Worm (Caenorhabditis elegans) whole organism, L1 larva: Measurements from ENCODE around the gene stg-2.

Experiments
- C04F5.9 ChIP-seq: sonication (generic microtip); optimal IDR thresholded peaks from 2 replicates; lab custom pipeline; 2016; ENCODE audit warnings: missing genetic modification characterization, missing compliant biosample characterization
- C16A3.4 ChIP-seq: fragments of 150-350 bp; optimal IDR thresholded peaks from 2 replicates; lab custom pipeline; 2014; ENCODE audit warnings: missing biosample characterization, missing genetic modification characterization
- F16B12.6 ChIP-seq: fragments of 150-350 bp; optimal IDR thresholded peaks from 2 replicates; lab custom pipeline; 2014; ENCODE audit warnings: missing biosample characterization, missing genetic modification characterization
- aha-1 ChIP-seq: fragments of 150-350 bp; optimal IDR thresholded peaks from 2 replicates; lab custom pipeline; 2014; ENCODE audit warnings: missing biosample characterization, missing genetic modification characterization
- alr-1 ChIP-seq: fragments of 200-800 bp; sonication (Bioruptor generic); optimal IDR thresholded peaks from 2 replicates; lab custom pipeline; 2018; ENCODE audit warnings: borderline replicate concordance, mild to moderate bottlenecking, missing genetic modification characterization, missing compliant biosample characterization
- ama-1 ChIP-seq: fragments of 150-350 bp; optimal IDR thresholded peaks from 2 replicates; lab custom pipeline; 2014
- ceh-63 ChIP-seq: fragments of 200-800 bp; sonication (Bioruptor generic); optimal IDR thresholded peaks from 2 replicates; lab custom pipeline; 2018; ENCODE audit warnings: mild to moderate bottlenecking, missing genetic modification characterization, missing compliant biosample characterization
- ceh-82 ChIP-seq, 3 experiments: fragments of 150-350 bp in 1 of 3; sonication (generic microtip) in 2 of 3; optimal IDR thresholded peaks; 2 replicates each; lab custom pipeline; 2014 to 2017; ENCODE audit warnings: missing biosample characterization in 3 of 3, missing genetic modification characterization in 3 of 3
- ceh-90 ChIP-seq: sonication (generic microtip); optimal IDR thresholded peaks from 2 replicates; lab custom pipeline; 2016; ENCODE audit warnings: missing genetic modification characterization, missing compliant biosample characterization
- dpl-1 ChIP-seq, 3 experiments: fragments of 150-350 bp in 2 of 3; sonication (generic microtip) in 1 of 3; optimal IDR thresholded peaks; 2 replicates each; lab custom pipeline; 2014 to 2017; ENCODE audit warnings: missing biosample characterization in 3 of 3, missing genetic modification characterization in 3 of 3, missing genetic modification reagents in 3 of 3
- dsc-1 ChIP-seq: sonication (generic microtip); optimal IDR thresholded peaks from 2 replicates; lab custom pipeline; 2016; ENCODE audit warnings: mild to moderate bottlenecking, missing genetic modification characterization, missing compliant biosample characterization
- egl-13 ChIP-seq: sonication (generic microtip); optimal IDR thresholded peaks from 2 replicates; lab custom pipeline; 2016; ENCODE audit warnings: missing genotype, missing genetic modification reagents, missing genetic modification characterization, missing compliant biosample characterization
- elt-2 ChIP-seq: sonication (generic microtip); optimal IDR thresholded peaks from 2 replicates; lab custom pipeline; 2016; ENCODE audit warnings: missing genetic modification characterization, mild to moderate bottlenecking, inconsistent platforms, missing compliant biosample characterization, missing genetic modification reagents
- elt-3 ChIP-seq, 6 experiments: fragments of 150-350 bp in 1 of 6; sonication (generic microtip); optimal IDR thresholded peaks; 2 replicates each; lab custom pipeline; 2017 to 2018; ENCODE audit warnings: missing biosample characterization in 6 of 6, missing genetic modification characterization in 6 of 6, inconsistent platforms in 1 of 6
- fos-1 ChIP-seq: fragments of 150-350 bp; optimal IDR thresholded peaks from 2 replicates; lab custom pipeline; 2014; ENCODE audit warnings: missing biosample characterization, missing genetic modification characterization
- grh-1 ChIP-seq: fragments of 200-800 bp; sonication (Bioruptor generic); IDR thresholded peaks from 2 replicates; pipeline ENCODE4 v1.3.6; 2022; ENCODE audit warnings: missing genetic modification reagents, missing genetic modification characterization, missing compliant biosample characterization
- hlh-17 ChIP-seq: fragments of 200-800 bp; sonication (Bioruptor generic); optimal IDR thresholded peaks from 2 replicates; lab custom pipeline; 2018; ENCODE audit warnings: missing genetic modification characterization, mild to moderate bottlenecking, missing compliant biosample characterization, moderate library complexity, borderline replicate concordance
- hlh-4 ChIP-seq: sonication (generic microtip); optimal IDR thresholded peaks from 2 replicates; lab custom pipeline; 2016; ENCODE audit warnings: mild to moderate bottlenecking, missing genetic modification characterization, missing compliant biosample characterization
- irx-1 ChIP-seq: sonication (generic microtip); optimal IDR thresholded peaks from 2 replicates; lab custom pipeline; 2016; ENCODE audit warnings: missing genetic modification characterization, missing compliant biosample characterization
- jun-1 ChIP-seq: fragments of 150-350 bp; optimal IDR thresholded peaks from 2 replicates; lab custom pipeline; 2014; ENCODE audit warnings: missing biosample characterization, missing genetic modification reagents, missing genetic modification characterization
- lin-35 ChIP-seq, 2 experiments: fragments of 150-350 bp; optimal IDR thresholded peaks; 2 replicates each; lab custom pipeline; 2014; ENCODE audit warnings: missing biosample characterization in 2 of 2, missing genetic modification characterization in 2 of 2, missing genetic modification reagents in 2 of 2
- lir-3 ChIP-seq: sonication (generic microtip); optimal IDR thresholded peaks from 2 replicates; lab custom pipeline; 2016; ENCODE audit warnings: mild to moderate bottlenecking, missing genetic modification characterization, moderate library complexity, missing compliant biosample characterization; ENCODE audit not compliant: poor library complexity
- lsy-2 ChIP-seq, 2 experiments: fragments of 150-350 bp; optimal IDR thresholded peaks; 2 replicates each; lab custom pipeline; 2014; ENCODE audit warnings: missing biosample characterization in 2 of 2, missing genetic modification characterization in 2 of 2
- mdl-1 ChIP-seq, 2 experiments: fragments of 150-350 bp; optimal IDR thresholded peaks; 2 replicates each; lab custom pipeline; 2014 to 2017; ENCODE audit warnings: missing biosample characterization in 2 of 2, missing genetic modification characterization in 2 of 2, inconsistent platforms in 1 of 2
- mef-2 ChIP-seq: fragments of 150-350 bp; optimal IDR thresholded peaks from 2 replicates; lab custom pipeline; 2014; ENCODE audit warnings: missing biosample characterization, missing genetic modification characterization
- nhr-12 ChIP-seq: sonication (generic microtip); optimal IDR thresholded peaks from 2 replicates; lab custom pipeline; 2017; ENCODE audit warnings: missing biosample characterization, missing genetic modification characterization
- nhr-20 ChIP-seq: sonication (generic microtip); optimal IDR thresholded peaks from 2 replicates; lab custom pipeline; 2016; ENCODE audit warnings: mild to moderate bottlenecking, missing genetic modification characterization, missing compliant biosample characterization
- nhr-237 ChIP-seq: fragments of 150-350 bp; optimal IDR thresholded peaks from 2 replicates; lab custom pipeline; 2014; ENCODE audit warnings: missing biosample characterization, missing genetic modification characterization
- nhr-28 ChIP-seq: fragments of 150-350 bp; optimal IDR thresholded peaks from 2 replicates; lab custom pipeline; 2014; ENCODE audit warnings: missing biosample characterization, missing genetic modification characterization
- nhr-71 ChIP-seq: sonication (generic microtip); optimal IDR thresholded peaks from 2 replicates; lab custom pipeline; 2016; ENCODE audit warnings: mild to moderate bottlenecking, missing genetic modification characterization, moderate library complexity, missing compliant biosample characterization
- nhr-76 ChIP-seq: sonication (generic microtip); optimal IDR thresholded peaks from 2 replicates; lab custom pipeline; 2017; ENCODE audit warnings: missing biosample characterization, missing genetic modification characterization
- nhr-77 ChIP-seq: fragments of 150-350 bp; optimal IDR thresholded peaks from 2 replicates; lab custom pipeline; 2014; ENCODE audit warnings: missing biosample characterization, missing genetic modification characterization
- nhr-84 ChIP-seq: sonication (generic microtip); optimal IDR thresholded peaks from 2 replicates; lab custom pipeline; 2017; ENCODE audit warnings: missing biosample characterization, missing genetic modification characterization
- nhr-85 ChIP-seq: sonication (generic microtip); peaks from one replicate; lab custom pipeline; 2016; ENCODE audit warnings: missing genetic modification characterization, inconsistent platforms, missing compliant biosample characterization
- pag-3 ChIP-seq: sonication (generic microtip); optimal IDR thresholded peaks from 2 replicates; lab custom pipeline; 2017; ENCODE audit warnings: missing genetic modification characterization, mild to moderate bottlenecking, missing compliant biosample characterization, antibody characterized with exemption, borderline replicate concordance; ENCODE audit not compliant: insufficient read depth
- pax-3 ChIP-seq: fragments of 200-800 bp; sonication (Bioruptor generic); optimal IDR thresholded peaks from 2 replicates; lab custom pipeline; 2018; ENCODE audit warnings: mild to moderate bottlenecking, missing genetic modification characterization, moderate library complexity, missing compliant biosample characterization
- rnt-1 ChIP-seq: sonication (generic microtip); optimal IDR thresholded peaks from 2 replicates; lab custom pipeline; 2016; ENCODE audit warnings: mild to moderate bottlenecking, missing genetic modification characterization, moderate library complexity, missing compliant biosample characterization
- skn-1 ChIP-seq: fragments of 150-350 bp; optimal IDR thresholded peaks from 2 replicates; lab custom pipeline; 2014; ENCODE audit warnings: missing biosample characterization, missing genetic modification characterization
- snu-23 ChIP-seq: sonication (generic microtip); optimal IDR thresholded peaks from 2 replicates; lab custom pipeline; 2016; ENCODE audit warnings: missing genetic modification characterization, missing compliant biosample characterization
- sox-4 ChIP-seq: sonication (generic microtip); optimal IDR thresholded peaks from 2 replicates; lab custom pipeline; 2016; ENCODE audit warnings: missing genetic modification characterization, missing compliant biosample characterization
- sptf-1 ChIP-seq: fragments of 150-350 bp; optimal IDR thresholded peaks from 2 replicates; lab custom pipeline; 2014; ENCODE audit warnings: missing biosample characterization, missing genetic modification characterization
- swsn-7 ChIP-seq: sonication (generic microtip); optimal IDR thresholded peaks from 2 replicates; lab custom pipeline; 2016; ENCODE audit warnings: missing genetic modification characterization, missing compliant biosample characterization
- tbx-2 ChIP-seq: sonication (generic microtip); optimal IDR thresholded peaks from 2 replicates; lab custom pipeline; 2016; ENCODE audit warnings: missing genetic modification characterization, missing compliant biosample characterization
- tlp-1 ChIP-seq: fragments of 150-350 bp; optimal IDR thresholded peaks from 2 replicates; lab custom pipeline; 2014; ENCODE audit warnings: missing biosample characterization, missing genetic modification characterization
- unc-130 ChIP-seq: fragments of 150-350 bp; optimal IDR thresholded peaks from 2 replicates; lab custom pipeline; 2017; ENCODE audit warnings: missing biosample characterization, missing genetic modification characterization, inconsistent platforms
- unc-30 ChIP-seq: sonication (generic microtip); optimal IDR thresholded peaks from 2 replicates; lab custom pipeline; 2017; ENCODE audit warnings: missing biosample characterization, missing genetic modification characterization
- unc-62 ChIP-seq: fragments of 150-350 bp; optimal IDR thresholded peaks from 2 replicates; lab custom pipeline; 2014; ENCODE audit warnings: missing biosample characterization, missing genetic modification reagents, missing genetic modification characterization
- vab-15 ChIP-seq: sonication (generic microtip); optimal IDR thresholded peaks from 2 replicates; lab custom pipeline; 2017; ENCODE audit warnings: missing genotype, mild to moderate bottlenecking, missing genetic modification characterization, missing compliant biosample characterization
- xbp-1 ChIP-seq: sonication (generic microtip); optimal IDR thresholded peaks from 2 replicates; lab custom pipeline; 2016; ENCODE audit warnings: missing genetic modification characterization, missing compliant biosample characterization
- zip-4 ChIP-seq: fragments of 200-800 bp; sonication (Bioruptor generic); optimal IDR thresholded peaks from 2 replicates; lab custom pipeline; 2018; ENCODE audit warnings: mild to moderate bottlenecking, missing genetic modification characterization, moderate library complexity, missing compliant biosample characterization
- ztf-11 ChIP-seq, 2 experiments: sonication (generic microtip); optimal IDR thresholded peaks; 2 replicates each; lab custom pipeline; 2016 to 2017; ENCODE audit warnings: missing genetic modification characterization in 2 of 2, missing biosample characterization in 1 of 2, missing compliant biosample characterization in 1 of 2
- ztf-4 ChIP-seq: fragments of 150-350 bp; optimal IDR thresholded peaks from 2 replicates; lab custom pipeline; 2014; ENCODE audit warnings: missing biosample characterization, missing genetic modification characterization

stg-2 gene

ce11 chrX:8608756-8609155 lies 35.0 kb downstream of the stg-2 start (continued):
- TF ChIP-seq nhr-84 (tag; lab: Kevin White, UChicago) (no peak), tbx-2 (tag; lab: Kevin White, UChicago) (peak; percentile 44), unc-62 (GFP tag; lab: Kevin White, UChicago) (no peak), ceh-90 (tag; lab: Kevin White, UChicago) (no peak), hlh-17 (no peak), zip-4 (GFP tag; lab: Kevin White, UChicago) (no peak), hlh-4 (tag; lab: Kevin White, UChicago) (no peak), aha-1 (tag; lab: Kevin White, UChicago) (no peak), F16B12.6 (tag; lab: Kevin White, UChicago) (no peak), mef-2 (tag; lab: Kevin White, UChicago) (no peak), nhr-76 (no peak), mdl-1 (tag; optimal IDR thresholded peaks at IDR 0.05; lab: Kevin White, UChicago) (no peak), sptf-1 (tag; lab: Kevin White, UChicago) (no peak), dpl-1 (GFP tag; optimal IDR thresholded peaks at IDR 0.05; lab: Kevin White, UChicago) (no peak), vab-15 (tag; lab: Kevin White, UChicago) (no peak), irx-1 (tag; lab: Kevin White, UChicago) (no peak), nhr-12 (tag; lab: Kevin White, UChicago) (no peak), ztf-11 (tag; optimal IDR thresholded peaks at IDR 0.05; lab: Kevin White, UChicago) (no peak), dsc-1 (tag; lab: Kevin White, UChicago) (no peak), sox-4 (tag; lab: Kevin White, UChicago) (no peak), egl-13 (tag; lab: Kevin White, UChicago) (no peak), C04F5.9 (tag; lab: Kevin White, UChicago) (no peak), lir-3 (tag; lab: Kevin White, UChicago) (peak; percentile 14), nhr-85 (tag; lab: Kevin White, UChicago) (peak; percentile 46), skn-1 (tag; lab: Kevin White, UChicago) (no peak), nhr-20 (tag; lab: Kevin White, UChicago) (peak; percentile 54), ceh-82 (tag; optimal IDR thresholded peaks at IDR 0.05; lab: Kevin White, UChicago) (peak in 2 of 3 experiments; percentile 11 to 23), nhr-237 (tag; lab: Kevin White, UChicago) (no peak), elt-3 (tag; optimal IDR thresholded peaks at IDR 0.05; lab: Kevin White, UChicago) (peak in 2 of 6 experiments; percentile 10), fos-1 (tag; lab: Kevin White, UChicago) (no peak), tlp-1 (tag; lab: Kevin White, UChicago) (no peak), C16A3.4 (tag; lab: Kevin White, UChicago) (peak; percentile 9), grh-1 (GFP tag; lab: Robert Waterston, UW) (no peak), lin-35 (GFP tag; optimal IDR thresholded peaks at IDR 0.05; lab: Kevin White, UChicago) (peak in 1 of 2 experiments; percentile 62), pax-3 (no peak), unc-30 (tag; lab: Kevin White, UChicago) (no peak), elt-2 (tag; lab: Kevin White, UChicago) (peak; percentile 33), alr-1 (no peak), unc-130 (tag; lab: Kevin White, UChicago) (peak; percentile 8), lsy-2 (tag; optimal IDR thresholded peaks at IDR 0.05; lab: Kevin White, UChicago) (peak; percentile 6 to 39), swsn-7 (tag; lab: Kevin White, UChicago) (no peak), nhr-28 (no peak)
- TF ChIP-seq, all 84 proteins: peak for 20

- TF ChIP-seq ceh-63 (GFP tag; lab: Kevin White, UChicago) = no peak
- no peak for TF ChIP-seq C04F5.9 (tag; lab: Kevin White, UChicago)
- no peak for TF ChIP-seq zip-4 (GFP tag; lab: Kevin White, UChicago)
- TF ChIP-seq grh-1 (GFP tag; lab: Robert Waterston, UW) = no peak
- TF ChIP-seq tbx-2 (tag; lab: Kevin White, UChicago) = peak; percentile 7
- TF ChIP-seq vab-15 (tag; lab: Kevin White, UChicago) = no peak
- peak; percentile 17 for TF ChIP-seq jun-1
- peak; percentile 61 for TF ChIP-seq snu-23 (GFP tag; lab: Kevin White, UChicago)
- TF ChIP-seq xbp-1 (tag; lab: Kevin White, UChicago) = peak; percentile 33
- peak; percentile 25 for TF ChIP-seq nhr-77 (tag; lab: Kevin White, UChicago)
- no peak for TF ChIP-seq pag-3 (tag; lab: Kevin White, UChicago)
- TF ChIP-seq ztf-4 (tag; lab: Kevin White, UChicago) = no peak
- TF ChIP-seq ama-1 = no peak
- TF ChIP-seq mdl-1 (tag; optimal IDR thresholded peaks at IDR 0.05; lab: Kevin White, UChicago) = peak in 1 of 2 experiments; percentile 38
- TF ChIP-seq nhr-71 = peak; percentile 49
- peak; percentile 33 for TF ChIP-seq skn-1 (tag; lab: Kevin White, UChicago)
- peak; percentile 88 for TF ChIP-seq F16B12.6 (tag; lab: Kevin White, UChicago)
- TF ChIP-seq rnt-1 = peak; percentile 34
- no peak for TF ChIP-seq nhr-76
- no peak for TF ChIP-seq dsc-1 (tag; lab: Kevin White, UChicago)
Observed at ce11 chrX:8605005-8605404, 38.7 kb downstream of the stg-2 start, which contains the start of the genes H35N09.2 and H35N09.1. Gene H35N09.2 (minus strand): TSS chrX:8605058. Gene H35N09.1 (plus strand): TSS chrX:8605339.
